Worm (Caenorhabditis elegans) whole organism, young adult: ENCODE measurements around the gene set-24.

Source experiments
- F52B5.7 ChIP-seq: sonication (generic microtip); optimal IDR thresholded peaks from 2 replicates; lab custom pipeline; 2016; ENCODE audit warnings: mild to moderate bottlenecking, missing genetic modification characterization, missing compliant biosample characterization
- F57A8.1 ChIP-seq: fragments of 200-800 bp; sonication (Bioruptor generic); optimal IDR thresholded peaks from 2 replicates; lab custom pipeline; 2018; ENCODE audit warnings: mild to moderate bottlenecking, missing genetic modification characterization, moderate library complexity, missing compliant biosample characterization
- K11D2.4 ChIP-seq: fragments of 200-800 bp; sonication (Bioruptor generic); IDR thresholded peaks from 2 replicates; pipeline ENCODE4 v1.3.6; 2022; ENCODE audit warnings: missing genetic modification reagents, missing genetic modification characterization, missing compliant biosample characterization
- ama-1 ChIP-seq, 3 experiments: fragments of 150-350 bp in 1 of 3; sonication (generic microtip) in 2 of 3; optimal IDR thresholded peaks; 2 replicates each; lab custom pipeline; 2014 to 2018; ENCODE audit warnings: missing biosample characterization in 2 of 3, missing genetic modification characterization in 2 of 3, missing genetic modification reagents in 2 of 3
- dpl-1 ChIP-seq: fragments of 150-350 bp; optimal IDR thresholded peaks from 2 replicates; lab custom pipeline; 2014; ENCODE audit warnings: missing biosample characterization, missing genetic modification reagents, missing genetic modification characterization
- mes-4 ChIP-seq: sonication (generic microtip); optimal IDR thresholded peaks from 2 replicates; lab custom pipeline; 2016; ENCODE audit warnings: missing genotype, missing genetic modification characterization, missing compliant biosample characterization
- tbp1 ChIP-seq: fragments of 200-800 bp; sonication (Bioruptor generic); optimal IDR thresholded peaks from 2 replicates; lab custom pipeline; 2018; ENCODE audit warnings: mild to moderate bottlenecking, missing genetic modification characterization, missing compliant biosample characterization
- tlf-1 ChIP-seq: fragments of 200-800 bp; sonication (Bioruptor generic); optimal IDR thresholded peaks from 2 replicates; lab custom pipeline; 2018; ENCODE audit warnings: mild to moderate bottlenecking, missing genetic modification characterization, missing compliant biosample characterization
- unc-130 ChIP-seq: sonication (generic microtip); optimal IDR thresholded peaks from 2 replicates; lab custom pipeline; 2016; ENCODE audit warnings: missing genetic modification reagents, missing genetic modification characterization, missing compliant biosample characterization
- unc-62 ChIP-seq: fragments of 150-350 bp; optimal IDR thresholded peaks from 2 replicates; lab custom pipeline; 2014; ENCODE audit warnings: missing biosample characterization, missing genetic modification reagents, missing genetic modification characterization
- xnd-1 ChIP-seq: sonication (generic microtip); optimal IDR thresholded peaks from 2 replicates; lab custom pipeline; 2016; ENCODE audit warnings: missing genotype, missing genetic modification reagents, missing genetic modification characterization, missing compliant biosample characterization
- zfh-2 ChIP-seq: fragments of 200-800 bp; sonication (Bioruptor generic); conservative IDR thresholded peaks from 2 replicates; pipeline ENCODE4 v1.3.6; 2022; ENCODE audit warnings: missing genetic modification reagents, missing genetic modification characterization, missing compliant biosample characterization

ce11 chrII:12130393-12130792, 375 bp downstream of the set-24 start:
- TF ChIP-seq dpl-1 (GFP tag; lab: Kevin White, UChicago) = no peak
- no peak for TF ChIP-seq tlf-1 (GFP tag; lab: Kevin White, UChicago)
- TF ChIP-seq F52B5.7 = no peak
- no peak for TF ChIP-seq F57A8.1 (GFP tag; lab: Kevin White, UChicago)
- TF ChIP-seq xnd-1 (tag; lab: Kevin White, UChicago) = no peak
- TF ChIP-seq unc-62 (GFP tag; lab: Kevin White, UChicago) = no peak
- TF ChIP-seq mes-4 (tag; lab: Kevin White, UChicago) = no peak
- no peak for TF ChIP-seq zfh-2 (GFP tag; lab: Robert Waterston, UW)
- TF ChIP-seq ama-1 (optimal IDR thresholded peaks at IDR 0.05; lab: Kevin White, UChicago) = no peak
- no peak for TF ChIP-seq ama-1 (GFP tag; optimal IDR thresholded peaks at IDR 0.05; lab: Kevin White, UChicago)
- no peak for TF ChIP-seq tbp1
- TF ChIP-seq unc-130 (GFP tag; lab: Kevin White, UChicago) = no peak
- no peak for TF ChIP-seq K11D2.4
